Fruit fly (Drosophila melanogaster) whole organism, pupa: ENCODE measurements around the gene CG46440.

Experiments used
- CG10348 ChIP-seq: fragments of 200-800 bp; sonication (Bioruptor generic); IDR thresholded peaks from 2 replicates; pipeline ENCODE4 v1.3.6; 2022; ENCODE audit warnings: missing biosample characterization, missing genetic modification characterization
- CG12605 ChIP-seq: fragments of 200-800 bp; sonication (Bioruptor generic); IDR thresholded peaks from 2 replicates; pipeline ENCODE4 v1.3.6; 2022; ENCODE audit warnings: missing biosample characterization, missing genetic modification characterization
- CG13204 ChIP-seq: fragments of 200-800 bp; sonication (Bioruptor generic); optimal IDR thresholded peaks from 2 replicates; lab custom pipeline; 2018; ENCODE audit warnings: missing biosample characterization, mild to moderate bottlenecking, missing genetic modification characterization, moderate library complexity
- CG14655 ChIP-seq: fragments of 200-800 bp; sonication (Bioruptor generic); optimal IDR thresholded peaks from 3 replicates; lab custom pipeline; 2017; ENCODE audit warnings: mild to moderate bottlenecking, missing biosample characterization, missing genetic modification reagents, missing genetic modification characterization
- CG15710 ChIP-seq: fragments of 200-800 bp; sonication (Bioruptor generic); optimal IDR thresholded peaks from 2 replicates; lab custom pipeline; 2018; ENCODE audit warnings: missing biosample characterization, mild to moderate bottlenecking, missing genetic modification characterization, moderate library complexity
- CG17806 ChIP-seq: fragments of 200-800 bp; sonication (Bioruptor generic); optimal IDR thresholded peaks from 2 replicates; lab custom pipeline; 2018; ENCODE audit warnings: missing biosample characterization, mild to moderate bottlenecking, missing genetic modification characterization, moderate library complexity
- CG32121 ChIP-seq: fragments of 200-800 bp; sonication (Bioruptor generic); IDR thresholded peaks from 2 replicates; pipeline ENCODE4 v1.3.6; 2022; ENCODE audit warnings: missing biosample characterization, missing genetic modification characterization
- CG34367 ChIP-seq: fragments of 200-800 bp; sonication (Bioruptor generic); optimal IDR thresholded peaks from 2 replicates; lab custom pipeline; 2018; ENCODE audit warnings: missing biosample characterization, mild to moderate bottlenecking, missing genetic modification characterization
- CG4496 ChIP-seq: fragments of 200-800 bp; sonication (Bioruptor generic); IDR thresholded peaks from 3 replicates; pipeline ENCODE4 v1.3.6; 2022; ENCODE audit warnings: missing biosample characterization, missing genetic modification characterization
- CG8159 ChIP-seq: fragments of 200-800 bp; sonication (Bioruptor generic); optimal IDR thresholded peaks from 3 replicates; lab custom pipeline; 2018; ENCODE audit warnings: missing biosample characterization, mild to moderate bottlenecking, missing genetic modification characterization, moderate library complexity
- CG8301 ChIP-seq: fragments of 200-800 bp; sonication (Bioruptor generic); optimal IDR thresholded peaks from 2 replicates; lab custom pipeline; 2018; ENCODE audit warnings: missing biosample characterization, mild to moderate bottlenecking, missing genetic modification characterization
- CG9948 ChIP-seq: fragments of 200-800 bp; sonication (Bioruptor generic); optimal IDR thresholded peaks from 2 replicates; lab custom pipeline; 2018; ENCODE audit warnings: missing biosample characterization, mild to moderate bottlenecking, missing genetic modification characterization, moderate library complexity
- D1 ChIP-seq: fragments of 200-800 bp; sonication (Bioruptor generic); optimal IDR thresholded peaks from 2 replicates; lab custom pipeline; 2018; ENCODE audit warnings: missing biosample characterization, mild to moderate bottlenecking, missing genetic modification characterization, moderate library complexity
- EcR ChIP-seq: fragments of 200-800 bp; sonication (Bioruptor generic); optimal IDR thresholded peaks from 3 replicates; lab custom pipeline; 2019; ENCODE audit warnings: missing biosample characterization, missing genetic modification characterization, mild to moderate bottlenecking, moderate library complexity, missing genetic modification reagents
- Ets98B ChIP-seq: fragments of 200-800 bp; sonication (Bioruptor generic); IDR thresholded peaks from 2 replicates; pipeline ENCODE4 v1.3.6; 2022; ENCODE audit warnings: missing biosample characterization, missing genetic modification characterization
- Pif1A ChIP-seq: fragments of 200-800 bp; sonication (Bioruptor generic); optimal IDR thresholded peaks from 3 replicates; lab custom pipeline; 2016; ENCODE audit warnings: missing biosample characterization, missing genetic modification characterization
- Pif1B ChIP-seq: fragments of 200-800 bp; sonication (Bioruptor generic); optimal IDR thresholded peaks from 3 replicates; lab custom pipeline; 2016; ENCODE audit warnings: missing biosample characterization, missing genetic modification characterization
- Snoo ChIP-seq: fragments of 200-800 bp; sonication (Bioruptor generic); optimal IDR thresholded peaks from 3 replicates; lab custom pipeline; 2017; ENCODE audit warnings: missing biosample characterization, mild to moderate bottlenecking, missing genetic modification characterization, inconsistent platforms
- fd96Ca ChIP-seq: fragments of 200-800 bp; sonication (Bioruptor generic); IDR thresholded peaks from 3 replicates; pipeline ENCODE4 v1.3.6; 2022; ENCODE audit warnings: missing biosample characterization, missing genetic modification characterization
- gl ChIP-seq: fragments of 200-800 bp; sonication (Bioruptor generic); optimal IDR thresholded peaks from 2 replicates; lab custom pipeline; 2018; ENCODE audit warnings: missing biosample characterization, mild to moderate bottlenecking, missing genetic modification characterization
- rn ChIP-seq: fragments of 200-800 bp; sonication (Bioruptor generic); IDR thresholded peaks from 2 replicates; pipeline ENCODE4 v1.3.6; 2022; ENCODE audit warnings: missing biosample characterization, missing genetic modification characterization

CG46440 gene

dm6 chrX:15818608-15819184 lies 38.9 kb downstream of the CG46440 start:
- TF ChIP-seq CG10348 (GFP tag; lab: Robert Waterston, UW) (no peak), Pif1A (no peak), Ets98B (GFP tag; lab: Robert Waterston, UW) (no peak), CG12605 (GFP tag; lab: Robert Waterston, UW) (no peak)

dm6 chrX:15817823-15818222 lies 39.8 kb downstream of the CG46440 start:
- no peak for TF ChIP-seq Pif1B (GFP tag; lab: Kevin White, UChicago)
- no peak for TF ChIP-seq CG8159
- no peak for TF ChIP-seq CG32121
- no peak for TF ChIP-seq EcR (GFP tag; lab: Kevin White, UChicago)
- TF ChIP-seq Ets98B (GFP tag; lab: Robert Waterston, UW) = no peak; the same call in 1 of the 2 replicates
- no peak for TF ChIP-seq CG17806
- TF ChIP-seq CG34367 (tag; lab: Kevin White, UChicago) = no peak
- no peak for TF ChIP-seq CG4496
- TF ChIP-seq rn (GFP tag; lab: Robert Waterston, UW) = no peak
- TF ChIP-seq CG12605 (GFP tag; lab: Robert Waterston, UW) = no peak
- no peak for TF ChIP-seq Pif1A
- TF ChIP-seq CG9948 (tag; lab: Kevin White, UChicago) = no peak
- no peak for TF ChIP-seq CG14655
- TF ChIP-seq Snoo (tag; lab: Kevin White, UChicago) = no peak
- TF ChIP-seq fd96Ca = no peak
- TF ChIP-seq gl (tag; lab: Kevin White, UChicago) = no peak
- TF ChIP-seq D1 (tag; lab: Kevin White, UChicago) = no peak
- no peak for TF ChIP-seq CG10348 (GFP tag; lab: Robert Waterston, UW)
- no peak for TF ChIP-seq CG13204 (GFP tag; lab: Kevin White, UChicago)
- no peak for TF ChIP-seq CG8301 (tag; lab: Kevin White, UChicago)

dm6 chrX:15816905-15817304 lies 40.7 kb downstream of the CG46440 start:
- TF ChIP-seq CG17806 (no peak), CG34367 (tag; lab: Kevin White, UChicago) (no peak), CG12605 (GFP tag; lab: Robert Waterston, UW) (no peak), CG8301 (tag; lab: Kevin White, UChicago) (no peak), CG4496 (no peak), Snoo (tag; lab: Kevin White, UChicago) (no peak), CG9948 (tag; lab: Kevin White, UChicago) (no peak), fd96Ca (no peak), CG14655 (no peak), D1 (tag; lab: Kevin White, UChicago) (no peak), CG8159 (no peak), CG32121 (no peak), CG15710 (tag; lab: Kevin White, UChicago) (no peak), gl (tag; lab: Kevin White, UChicago) (no peak), CG13204 (GFP tag; lab: Kevin White, UChicago) (no peak), Pif1A (no peak), Ets98B (GFP tag; lab: Robert Waterston, UW) (no peak), Pif1B (GFP tag; lab: Kevin White, UChicago) (no peak), CG10348 (GFP tag; lab: Robert Waterston, UW) (no peak)
- TF ChIP-seq, all 21 proteins: peak for 0

- TF ChIP-seq fd96Ca (no peak), CG12605 (GFP tag; lab: Robert Waterston, UW) (no peak), CG14655 (no peak), gl (tag; lab: Kevin White, UChicago) (no peak), EcR (GFP tag; lab: Kevin White, UChicago) (no peak), CG8159 (no peak), Pif1A (no peak), Ets98B (GFP tag; lab: Robert Waterston, UW) (no peak), D1 (tag; lab: Kevin White, UChicago) (no peak), rn (GFP tag; lab: Robert Waterston, UW) (no peak), Snoo (tag; lab: Kevin White, UChicago) (no peak), CG13204 (GFP tag; lab: Kevin White, UChicago) (no peak), CG9948 (tag; lab: Kevin White, UChicago) (no peak), CG32121 (no peak), Pif1B (GFP tag; lab: Kevin White, UChicago) (no peak), CG4496 (no peak)
These were observed 41.5 kb downstream of the CG46440 start for dm6 chrX:15816127-15816526.

dm6 chrX:15814485-15814884 lies 43.1 kb downstream of the CG46440 start:
- TF ChIP-seq CG13204 (GFP tag; lab: Kevin White, UChicago) (no peak), rn (GFP tag; lab: Robert Waterston, UW) (no peak), Pif1B (GFP tag; lab: Kevin White, UChicago) (no peak), fd96Ca (no peak), Ets98B (GFP tag; lab: Robert Waterston, UW) (no peak), CG15710 (tag; lab: Kevin White, UChicago) (no peak), EcR (GFP tag; lab: Kevin White, UChicago) (no peak), CG12605 (GFP tag; lab: Robert Waterston, UW) (no peak), D1 (tag; lab: Kevin White, UChicago) (no peak)

- no peak for TF ChIP-seq rn (GFP tag; lab: Robert Waterston, UW)
- TF ChIP-seq CG12605 (GFP tag; lab: Robert Waterston, UW) = no peak
- no peak for TF ChIP-seq CG8301 (tag; lab: Kevin White, UChicago)
- TF ChIP-seq Pif1B (GFP tag; lab: Kevin White, UChicago) = no peak
- no peak for TF ChIP-seq CG32121
- TF ChIP-seq CG4496 = no peak
- TF ChIP-seq EcR (GFP tag; lab: Kevin White, UChicago) = no peak
- TF ChIP-seq CG10348 (GFP tag; lab: Robert Waterston, UW) = no peak
- TF ChIP-seq CG13204 (GFP tag; lab: Kevin White, UChicago) = no peak
- TF ChIP-seq CG34367 (tag; lab: Kevin White, UChicago) = no peak
- no peak for TF ChIP-seq CG9948 (tag; lab: Kevin White, UChicago)
- no peak for TF ChIP-seq CG14655
- no peak for TF ChIP-seq Snoo (tag; lab: Kevin White, UChicago)
- TF ChIP-seq CG17806 = no peak
- TF ChIP-seq Ets98B (GFP tag; lab: Robert Waterston, UW) = no peak
- no peak for TF ChIP-seq CG15710 (tag; lab: Kevin White, UChicago)
- no peak for TF ChIP-seq Pif1A
- TF ChIP-seq D1 (tag; lab: Kevin White, UChicago) = no peak
- TF ChIP-seq CG8159 = no peak
These were observed 44.4 kb downstream of the CG46440 start for dm6 chrX:15813224-15813623.
